Fruit fly (Drosophila melanogaster): Measurements from ENCODE around the gene RpS3A.

DNA sequence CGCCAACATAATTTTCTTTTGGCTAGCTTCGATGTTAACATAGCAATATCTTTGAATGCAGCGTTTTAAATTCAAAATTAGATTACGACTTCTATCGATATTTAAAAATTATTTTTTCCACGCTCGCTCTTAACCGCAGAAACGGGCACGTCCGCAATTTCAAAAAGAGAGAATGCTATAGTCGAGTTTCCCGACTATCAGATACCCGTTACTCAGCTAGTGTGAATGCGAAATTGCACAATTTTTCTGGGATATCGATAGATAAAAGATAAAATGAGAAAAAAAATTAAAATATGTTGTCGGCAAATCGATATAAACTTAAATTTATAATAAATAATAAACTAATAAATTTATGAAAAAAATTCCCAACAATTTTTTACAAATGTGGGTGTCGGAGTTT lies 12.4 kb downstream of the RpS3A start:
- TF ChIP-seq h (optimal IDR thresholded peaks at IDR 0.05): no peak
- no peak for TF ChIP-seq Myc (optimal IDR thresholded peaks at IDR 0.05)
- TF ChIP-seq psq (optimal IDR thresholded peaks at IDR 0.05): no peak
- no peak for TF ChIP-seq insv (optimal IDR thresholded peaks at IDR 0.05)
